Worm (Caenorhabditis elegans) whole organism, L4 larva: ENCODE results near the gene pqn-15.

Source experiments
- F10B5.3 ChIP-seq: sonication (generic microtip); optimal IDR thresholded peaks from 2 replicates; lab custom pipeline; 2016; ENCODE audit warnings: mild to moderate bottlenecking, missing genetic modification characterization, missing compliant biosample characterization
- F26F4.8 ChIP-seq: fragments of 200-800 bp; sonication (Bioruptor generic); conservative IDR thresholded peaks from 2 replicates; pipeline ENCODE4 v1.3.6; 2022; ENCODE audit warnings: missing genetic modification characterization, missing compliant biosample characterization
- F44E2.7 ChIP-seq: fragments of 200-800 bp; sonication (Bioruptor generic); IDR thresholded peaks from 2 replicates; pipeline ENCODE4 v2.1.2; 2022; ENCODE audit warnings: missing genetic modification characterization, missing compliant biosample characterization
- Y48G9A.11 ChIP-seq: fragments of 200-800 bp; sonication (Bioruptor generic); IDR thresholded peaks from 2 replicates; pipeline ENCODE4 v1.3.6; 2022; ENCODE audit warnings: missing genetic modification reagents, missing genetic modification characterization, missing compliant biosample characterization
- aly-2 ChIP-seq: sonication (generic microtip); optimal IDR thresholded peaks from 2 replicates; lab custom pipeline; 2018; ENCODE audit warnings: missing biosample characterization, missing genetic modification characterization
- ama-1 ChIP-seq: fragments of 150-350 bp; optimal IDR thresholded peaks from 2 replicates; lab custom pipeline; 2014; ENCODE audit warnings: inconsistent platforms, mixed read lengths
- ceh-28 ChIP-seq: fragments of 150-350 bp; optimal IDR thresholded peaks from 2 replicates; lab custom pipeline; 2014; ENCODE audit warnings: missing biosample characterization, missing genetic modification reagents, missing genetic modification characterization
- ceh-32 ChIP-seq: sonication (generic microtip); optimal IDR thresholded peaks from 2 replicates; lab custom pipeline; 2016; ENCODE audit warnings: mild to moderate bottlenecking, missing genetic modification characterization, missing compliant biosample characterization; ENCODE audit not compliant: poor library complexity
- ceh-82 ChIP-seq: sonication (generic microtip); optimal IDR thresholded peaks from 2 replicates; lab custom pipeline; 2017; ENCODE audit warnings: missing biosample characterization, missing genetic modification characterization
- daf-12 ChIP-seq: fragments of 150-350 bp; optimal IDR thresholded peaks from 2 replicates; lab custom pipeline; 2014; ENCODE audit warnings: missing biosample characterization, missing genetic modification reagents, missing genetic modification characterization
- dmd-8 ChIP-seq: fragments of 200-800 bp; sonication (Bioruptor generic); IDR thresholded peaks from 2 replicates; pipeline ENCODE4 v1.3.6; 2022; ENCODE audit warnings: missing genetic modification characterization, missing compliant biosample characterization
- dpl-1 ChIP-seq: fragments of 150-350 bp; optimal IDR thresholded peaks from 2 replicates; lab custom pipeline; 2014; ENCODE audit warnings: missing biosample characterization, missing genetic modification reagents, missing genetic modification characterization
- gei-8 ChIP-seq: fragments of 200-800 bp; sonication (Bioruptor generic); optimal IDR thresholded peaks from 2 replicates; lab custom pipeline; 2018; ENCODE audit warnings: mild to moderate bottlenecking, missing genetic modification characterization, missing compliant biosample characterization
- hif-1 ChIP-seq, 2 experiments: sonication (generic microtip); optimal IDR thresholded peaks; 2 replicates each; lab custom pipeline; 2016 to 2017; ENCODE audit warnings: missing compliant biosample characterization in 2 of 2, missing genetic modification characterization in 2 of 2, missing genetic modification reagents in 2 of 2, missing genotype in 2 of 2, mild to moderate bottlenecking in 1 of 2
- lin-15B ChIP-seq: fragments of 150-350 bp; sonication (generic microtip); optimal IDR thresholded peaks from 3 replicates; lab custom pipeline; 2014; ENCODE audit warnings: missing biosample characterization, missing genetic modification characterization
- lin-29 ChIP-seq: fragments of 200-800 bp; sonication (Bioruptor generic); IDR thresholded peaks from 2 replicates; pipeline ENCODE4 v1.3.6; 2022; ENCODE audit warnings: missing genetic modification reagents, missing genetic modification characterization, missing compliant biosample characterization
- lsy-2 ChIP-seq, 2 experiments: fragments of 150-350 bp in 1 of 2; sonication (generic microtip) in 1 of 2; optimal IDR thresholded peaks; 2 replicates each; lab custom pipeline; 2014 to 2017; ENCODE audit warnings: missing biosample characterization in 2 of 2, missing genetic modification characterization in 2 of 2
- mdl-1 ChIP-seq, 2 experiments: fragments of 150-350 bp in 1 of 2; sonication (generic microtip) in 1 of 2; optimal IDR thresholded peaks; 2 replicates each; lab custom pipeline; 2014 to 2017; ENCODE audit warnings: missing biosample characterization in 2 of 2, missing genetic modification characterization in 2 of 2
- mep-1 ChIP-seq: fragments of 150-350 bp; sonication (generic microtip); optimal IDR thresholded peaks from 3 replicates; lab custom pipeline; 2014; ENCODE audit warnings: missing biosample characterization, missing genetic modification characterization
- nhr-25 ChIP-seq: sonication (generic microtip); optimal IDR thresholded peaks from 2 replicates; lab custom pipeline; 2017; ENCODE audit warnings: missing genetic modification characterization, mild to moderate bottlenecking, missing compliant biosample characterization, antibody characterized with exemption, moderate library complexity, borderline replicate concordance; ENCODE audit not compliant: insufficient read depth
- nhr-28 ChIP-seq: fragments of 150-350 bp; optimal IDR thresholded peaks from 2 replicates; lab custom pipeline; 2014; ENCODE audit warnings: missing biosample characterization, missing genetic modification characterization
- nhr-48 ChIP-seq: sonication (generic microtip); optimal IDR thresholded peaks from 2 replicates; lab custom pipeline; 2016; ENCODE audit warnings: mild to moderate bottlenecking, missing genetic modification characterization, missing compliant biosample characterization
- nhr-77 ChIP-seq: fragments of 150-350 bp; optimal IDR thresholded peaks from 2 replicates; lab custom pipeline; 2014; ENCODE audit warnings: missing biosample characterization, missing genetic modification characterization
- php-3 ChIP-seq: fragments of 200-800 bp; sonication (Bioruptor generic); IDR thresholded peaks from 2 replicates; pipeline ENCODE4 v1.3.6; 2022; ENCODE audit warnings: missing genetic modification reagents, missing genetic modification characterization, missing compliant biosample characterization
- rbr-2 ChIP-seq: sonication (generic microtip); optimal IDR thresholded peaks from 2 replicates; lab custom pipeline; 2016; ENCODE audit warnings: missing genotype, missing genetic modification characterization, missing compliant biosample characterization
- spr-1 ChIP-seq: sonication (generic microtip); optimal IDR thresholded peaks from 2 replicates; lab custom pipeline; 2016; ENCODE audit warnings: mild to moderate bottlenecking, missing genetic modification characterization, missing compliant biosample characterization
- tag-97 ChIP-seq: fragments of 200-800 bp; sonication (Bioruptor generic); IDR thresholded peaks from 2 replicates; pipeline ENCODE4 v1.3.6; 2022; ENCODE audit warnings: missing genetic modification characterization, missing compliant biosample characterization
- tra-1 ChIP-seq: fragments of 200-800 bp; sonication (Bioruptor generic); IDR thresholded peaks from 2 replicates; pipeline ENCODE4 v1.3.6; 2022; ENCODE audit warnings: missing genetic modification reagents, missing genetic modification characterization, missing compliant biosample characterization
- unc-130 ChIP-seq: sonication (generic microtip); optimal IDR thresholded peaks from 2 replicates; lab custom pipeline; 2016; ENCODE audit warnings: missing genetic modification reagents, missing genetic modification characterization, missing compliant biosample characterization
- unc-39 ChIP-seq: sonication (generic microtip); optimal IDR thresholded peaks from 2 replicates; lab custom pipeline; 2017; ENCODE audit warnings: missing biosample characterization, missing genetic modification characterization
- unc-62 ChIP-seq, 3 experiments: fragments of 150-350 bp in 1 of 3; sonication (generic microtip); optimal IDR thresholded peaks in 2 of 3; peaks in 1 of 3; 1 replicate in 1 of 3; 2 replicates in 2 of 3; lab custom pipeline; 2014 to 2017; ENCODE audit warnings: missing biosample characterization in 3 of 3, missing genetic modification characterization in 3 of 3, missing genetic modification reagents in 3 of 3, missing genotype in 1 of 3
- zag-1 ChIP-seq: fragments of 150-350 bp; optimal IDR thresholded peaks from 2 replicates; lab custom pipeline; 2014; ENCODE audit warnings: missing biosample characterization, missing genetic modification characterization
- zip-11 ChIP-seq: fragments of 200-800 bp; sonication (Bioruptor generic); IDR thresholded peaks from 2 replicates; pipeline ENCODE4 v1.3.6; 2022; ENCODE audit warnings: missing genetic modification characterization, missing compliant biosample characterization

pqn-15 gene

DNA sequence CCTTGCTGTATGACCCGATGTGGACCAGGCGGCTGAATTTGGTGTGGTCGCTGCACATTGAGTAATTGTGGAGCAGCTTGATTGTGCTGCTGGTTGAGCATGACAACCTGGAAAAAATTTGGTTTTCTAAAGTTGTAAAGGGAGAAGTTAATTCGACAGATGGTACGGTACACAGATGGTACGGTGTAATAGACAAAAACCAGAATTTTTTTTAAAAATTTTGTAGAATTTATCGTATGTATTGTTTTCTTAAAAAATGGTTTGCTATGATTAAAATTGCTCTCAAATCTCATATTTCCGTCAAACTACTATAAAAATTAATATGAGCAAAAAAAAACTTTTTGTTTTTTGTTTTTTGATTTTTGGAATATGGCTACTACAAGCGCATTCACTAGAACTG, at the start of gene pqn-15:
pqn-15 (minus strand) TSS at position 101 of the 400 bp plus-strand sequence.
- no peak for TF ChIP-seq zip-11 (GFP tag; lab: Robert Waterston, UW)
- TF ChIP-seq tra-1 (GFP tag; lab: Robert Waterston, UW): no peak
- no peak for TF ChIP-seq nhr-28 (tag; lab: Kevin White, UChicago)
- no peak for TF ChIP-seq dmd-8 (GFP tag; lab: Robert Waterston, UW)

- TF ChIP-seq ceh-28 (no peak), lin-15B (tag; lab: Kevin White, UChicago) (no peak)
Measured at ce11 chrX:4353318-4353717, 46.6 kb upstream of the pqn-15 start, which contains the start of gene col-165. TSS of gene col-165 (plus strand) at chrX:4353618.

- no peak for TF ChIP-seq unc-39 (tag; lab: Kevin White, UChicago)
- no peak for TF ChIP-seq zag-1
- TF ChIP-seq aly-2: no peak
- no peak for TF ChIP-seq tra-1 (GFP tag; lab: Robert Waterston, UW)
- no peak for TF ChIP-seq mep-1 (tag; lab: Kevin White, UChicago)
- TF ChIP-seq nhr-48 (tag; lab: Kevin White, UChicago): no peak
- TF ChIP-seq F44E2.7 (GFP tag; lab: Robert Waterston, UW): no peak
- TF ChIP-seq lsy-2 (tag; optimal IDR thresholded peaks at IDR 0.05; lab: Kevin White, UChicago): no peak
- TF ChIP-seq unc-130 (GFP tag; lab: Kevin White, UChicago): no peak
- TF ChIP-seq php-3 (GFP tag; lab: Robert Waterston, UW): no peak
- TF ChIP-seq nhr-25 (tag; lab: Kevin White, UChicago): no peak
- no peak for TF ChIP-seq zip-11 (GFP tag; lab: Robert Waterston, UW)
- TF ChIP-seq daf-12: no peak
- TF ChIP-seq lin-15B (tag; lab: Kevin White, UChicago): no peak
Measured at ce11 chrX:4350198-4350597, 43.4 kb upstream of the pqn-15 start, which contains the start of gene F14H12.2. TSS of gene F14H12.2 (plus strand) at chrX:4350498.

DNA sequence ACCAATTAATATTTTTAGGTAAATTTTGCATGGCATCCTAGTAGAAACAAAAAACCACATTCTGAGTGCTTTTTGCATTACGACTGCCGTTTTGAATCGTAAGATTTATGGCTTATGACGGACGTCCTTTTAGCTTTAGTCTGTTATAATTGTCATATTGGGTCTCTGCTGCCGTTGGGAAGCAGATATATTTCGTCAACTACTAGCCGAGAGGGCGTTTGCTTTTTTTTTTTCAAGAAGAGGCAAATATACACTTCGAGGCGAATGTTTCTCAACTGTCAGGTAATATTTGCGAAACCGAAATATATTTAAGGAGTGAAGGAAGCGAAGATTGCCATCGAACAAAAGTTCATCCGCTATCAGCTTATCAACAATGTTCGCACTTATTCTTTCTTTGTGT, 37.2 kb upstream of the pqn-15 start, which contains the start of gene F14H12.3:
F14H12.3 (plus strand) TSS at position 301 of the 400 bp plus-strand sequence.
- TF ChIP-seq ceh-82 (no peak), nhr-77 (tag; lab: Kevin White, UChicago) (no peak), php-3 (GFP tag; lab: Robert Waterston, UW) (no peak), F10B5.3 (tag; lab: Kevin White, UChicago) (no peak), F26F4.8 (GFP tag; lab: Robert Waterston, UW) (no peak), hif-1 (tag; optimal IDR thresholded peaks at IDR 0.05; lab: Kevin White, UChicago) (no peak), nhr-25 (tag; lab: Kevin White, UChicago) (no peak), tag-97 (no peak), nhr-28 (tag; lab: Kevin White, UChicago) (no peak), spr-1 (tag; lab: Kevin White, UChicago) (no peak)

DNA sequence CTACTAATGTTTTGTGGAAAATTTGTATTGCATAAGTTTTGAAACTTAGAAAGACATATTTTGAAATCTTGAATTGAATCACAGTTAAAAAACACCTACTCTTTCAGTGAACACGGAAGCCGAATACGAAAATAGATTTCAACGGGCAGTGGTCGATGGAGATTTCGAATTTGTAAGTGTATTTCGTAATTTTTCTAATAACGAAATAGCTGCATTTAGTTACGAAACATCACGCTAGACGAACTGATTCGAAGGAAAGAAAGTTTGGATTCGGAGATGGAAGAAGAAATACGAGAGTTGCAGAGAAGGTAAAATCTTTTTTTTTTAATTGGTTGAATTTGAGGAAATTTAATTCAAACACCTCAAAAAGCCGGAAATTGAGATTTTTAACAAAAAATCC, 36.0 kb upstream of the pqn-15 start:
- TF ChIP-seq daf-12 (no peak), dpl-1 (GFP tag; lab: Kevin White, UChicago) (no peak), lin-15B (tag; lab: Kevin White, UChicago) (no peak), gei-8 (no peak), mdl-1 (tag; optimal IDR thresholded peaks at IDR 0.05; lab: Kevin White, UChicago) (no peak), Y48G9A.11 (no peak), lsy-2 (tag; optimal IDR thresholded peaks at IDR 0.05; lab: Kevin White, UChicago) (no peak), unc-62 (GFP tag; optimal IDR thresholded peaks at IDR 0.05 in 1 of 2; lab: Kevin White, UChicago) (no peak), unc-62 (tag; optimal IDR thresholded peaks at IDR 0.05; lab: Kevin White, UChicago) (no peak), rbr-2 (tag; lab: Kevin White, UChicago) (no peak), F10B5.3 (tag; lab: Kevin White, UChicago) (no peak), hif-1 (tag; optimal IDR thresholded peaks at IDR 0.05; lab: Kevin White, UChicago) (no peak), lin-29 (GFP tag; lab: Robert Waterston, UW) (no peak), ama-1 (lab: Kevin White, UChicago) (no peak), ceh-32 (tag; lab: Kevin White, UChicago) (no peak)
